Fruit fly (Drosophila melanogaster): Measurements from ENCODE around the gene CG12224.

CG12224 gene

DNA sequence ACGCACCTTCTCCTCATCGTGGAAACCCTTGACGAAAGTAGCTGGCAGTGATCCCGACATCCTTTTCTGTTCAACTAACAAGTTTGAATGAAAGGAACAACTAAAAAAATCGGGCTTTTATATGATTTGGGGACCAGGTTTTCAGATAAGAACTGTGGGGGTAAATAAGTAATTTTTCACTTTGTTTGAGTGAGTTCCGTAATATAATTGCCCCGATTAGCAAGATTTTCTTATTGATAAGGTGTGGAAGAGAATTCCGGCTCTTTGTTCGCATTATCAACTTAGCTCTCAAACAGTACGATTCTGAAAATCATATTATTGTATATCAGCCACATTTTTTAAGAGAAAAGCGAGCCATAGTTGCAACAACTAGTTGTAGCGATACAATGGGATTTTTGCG, at the start of gene CG12224:
Gene CG12224, minus strand, starts transcription at position 101 of the 400 bp plus-strand sequence.
- no peak for TF ChIP-seq CG8478 (optimal IDR thresholded peaks at IDR 0.05)
- no peak for TF ChIP-seq CTCF (optimal IDR thresholded peaks at IDR 0.05)

DNA sequence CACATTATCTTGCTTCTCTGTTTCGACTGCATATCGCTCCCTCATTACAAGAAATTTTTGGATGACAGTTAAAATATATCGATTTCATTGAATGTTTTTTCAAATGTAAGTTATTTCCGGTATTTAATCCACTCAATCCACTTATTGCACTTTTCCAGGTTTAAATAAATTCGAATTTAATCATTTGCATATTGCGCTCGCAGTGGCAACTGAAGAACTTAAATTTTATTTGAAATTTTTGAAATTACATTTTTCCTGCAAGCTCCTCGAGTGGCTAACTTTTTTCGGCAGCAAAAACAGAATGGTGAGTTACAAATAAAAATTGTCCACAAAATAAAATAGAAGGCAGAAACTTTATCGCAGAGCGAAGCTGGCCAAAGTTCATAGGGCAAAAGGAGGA, 49.8 kb upstream of the CG12224 start, which contains the start of the genes CG31358, CG42504 and CG42505:
Gene CG31358, minus strand, starts transcription at position 101 of the 400 bp plus-strand sequence.
Gene CG42504, minus strand, starts transcription at position 101 of the 400 bp plus-strand sequence.
Gene CG42505, minus strand, starts transcription at position 101 of the 400 bp plus-strand sequence.
- TF ChIP-seq CG8478 (optimal IDR thresholded peaks at IDR 0.05) (no peak), CTCF (optimal IDR thresholded peaks at IDR 0.05) (no peak)

DNA sequence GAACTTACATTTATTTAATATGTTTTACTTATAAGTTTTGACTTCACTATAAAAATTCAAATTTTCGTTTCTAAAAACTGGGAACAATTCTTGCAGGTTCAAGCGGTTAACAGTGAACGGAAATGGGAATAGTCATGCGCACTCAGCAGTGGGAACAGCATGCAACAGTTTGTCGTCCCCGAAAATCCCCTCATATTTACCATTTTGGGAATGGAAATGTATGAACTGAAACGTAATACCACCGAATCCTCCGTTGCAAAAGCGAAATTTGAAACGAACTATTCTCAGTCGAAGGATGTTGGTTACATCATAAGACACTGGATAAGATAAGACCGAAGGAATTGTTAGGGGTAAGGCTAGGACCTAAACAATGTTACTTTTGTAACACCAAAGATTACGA, 39.1 kb upstream of the CG12224 start:
- TF ChIP-seq CTCF (optimal IDR thresholded peaks at IDR 0.05) (no peak), CG8478 (optimal IDR thresholded peaks at IDR 0.05) (no peak)

DNA sequence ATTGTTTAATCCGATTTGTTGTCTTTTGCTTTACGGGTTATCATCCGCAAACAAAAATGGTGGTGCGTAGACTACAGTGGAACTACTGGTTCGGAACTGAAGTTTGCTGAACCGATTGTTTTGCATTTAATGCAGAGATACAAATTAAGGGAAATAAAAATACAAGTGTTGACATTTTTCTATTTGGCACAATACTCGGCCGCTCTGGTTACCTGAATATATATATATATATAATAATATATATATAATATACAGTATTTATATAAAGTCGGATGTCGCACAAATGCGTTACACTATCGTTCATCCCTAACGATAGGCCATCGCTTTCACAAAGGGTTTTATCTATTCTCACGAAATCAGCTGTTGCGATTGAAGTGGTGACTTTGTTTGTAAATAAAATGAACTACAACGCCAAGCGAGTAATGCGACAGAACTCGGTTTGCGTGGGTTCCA, 35.0 kb upstream of the CG12224 start, which contains the start of the genes DCAF12 and Spt3:
Gene DCAF12, minus strand, starts transcription at position 204 of the 453 bp plus-strand sequence.
Gene Spt3, plus strand, starts transcription at position 329 of the 453 bp plus-strand sequence.
- TF ChIP-seq CTCF (optimal IDR thresholded peaks at IDR 0.05) (no peak), CG8478 (optimal IDR thresholded peaks at IDR 0.05) (no peak)

DNA sequence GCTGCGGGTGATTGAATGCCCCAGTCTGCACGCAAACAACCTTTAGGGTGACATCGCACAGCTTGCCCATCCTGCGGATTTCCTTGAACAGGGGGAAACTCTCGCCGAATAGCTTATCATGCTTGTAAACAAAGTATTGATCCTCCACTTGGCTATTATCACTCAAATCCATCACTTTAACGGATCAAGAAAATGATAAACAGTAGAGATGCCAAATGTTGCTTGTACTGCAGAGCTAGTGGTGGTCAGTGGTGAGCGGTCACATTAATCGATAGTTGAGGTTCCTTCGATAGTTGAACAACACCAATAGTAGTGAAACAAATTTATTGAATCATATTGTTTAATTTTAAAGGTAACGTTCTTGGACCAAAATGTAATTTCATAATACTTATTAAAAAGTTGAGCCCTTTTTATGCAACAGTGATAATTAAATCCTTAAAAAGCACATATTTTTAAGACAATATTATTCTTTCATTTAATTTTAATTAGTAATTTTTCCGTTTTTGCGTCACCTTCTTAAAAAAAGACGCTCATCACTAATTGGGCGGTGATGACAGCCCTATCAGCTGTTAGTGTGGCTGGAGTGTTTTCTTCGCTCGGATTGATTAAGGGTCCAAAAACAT, 28.5 kb upstream of the CG12224 start, which contains the start of the genes KLHL18 and GCC185:
Gene KLHL18, minus strand, starts transcription at position 233 of the 623 bp plus-strand sequence.
Gene GCC185, plus strand, starts transcription at position 571 of the 623 bp plus-strand sequence.
- TF ChIP-seq CTCF (optimal IDR thresholded peaks at IDR 0.05) (no peak), CG8478 (optimal IDR thresholded peaks at IDR 0.05) (no peak)

DNA sequence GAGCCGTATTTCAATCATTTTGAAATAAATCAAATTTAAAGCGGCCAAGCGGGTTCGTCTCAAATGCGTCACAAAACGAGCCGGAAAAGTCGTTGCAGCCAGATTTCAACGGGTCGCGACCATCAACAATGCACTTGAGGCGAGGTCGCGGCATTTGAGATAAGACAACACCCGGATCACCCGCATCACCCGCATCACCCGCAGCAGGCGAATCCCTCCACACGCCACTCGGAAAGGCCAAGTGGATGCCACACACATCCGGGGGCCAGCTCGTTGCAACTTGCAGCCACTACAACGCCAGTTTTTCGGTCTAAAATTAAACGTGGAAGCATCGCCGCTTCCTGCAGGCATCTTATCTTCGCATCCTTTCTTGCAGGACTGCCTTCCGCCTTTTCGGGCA, 24.6 kb upstream of the CG12224 start:
- TF ChIP-seq CG8478 (optimal IDR thresholded peaks at IDR 0.05), result no peak
- TF ChIP-seq CTCF (optimal IDR thresholded peaks at IDR 0.05), result no peak

DNA sequence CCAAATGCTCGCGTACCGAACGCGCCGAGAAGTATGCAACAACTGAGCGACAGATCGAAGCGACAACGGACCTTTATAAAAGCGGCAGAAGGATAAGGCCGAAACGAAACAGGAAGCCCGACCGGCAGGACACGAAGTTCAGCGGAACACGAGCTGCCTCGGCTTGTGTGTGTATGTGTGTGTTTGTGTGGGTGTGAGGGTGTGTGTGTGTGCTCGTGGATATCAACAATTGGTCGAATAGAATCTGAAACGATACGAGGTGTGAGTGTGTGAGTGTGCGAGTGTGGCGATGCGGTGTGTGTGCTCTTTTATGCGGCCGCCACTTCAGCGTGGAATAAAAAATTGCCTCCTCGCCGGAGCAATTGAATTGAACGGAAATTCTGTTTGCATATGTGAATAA, 23.6 kb upstream of the CG12224 start, which contains the start of gene Tk:
Gene Tk, minus strand, starts transcription at position 57 of the 400 bp plus-strand sequence.
- TF ChIP-seq CG8478 (optimal IDR thresholded peaks at IDR 0.05), result no peak
- TF ChIP-seq CTCF (optimal IDR thresholded peaks at IDR 0.05), result no peak

DNA sequence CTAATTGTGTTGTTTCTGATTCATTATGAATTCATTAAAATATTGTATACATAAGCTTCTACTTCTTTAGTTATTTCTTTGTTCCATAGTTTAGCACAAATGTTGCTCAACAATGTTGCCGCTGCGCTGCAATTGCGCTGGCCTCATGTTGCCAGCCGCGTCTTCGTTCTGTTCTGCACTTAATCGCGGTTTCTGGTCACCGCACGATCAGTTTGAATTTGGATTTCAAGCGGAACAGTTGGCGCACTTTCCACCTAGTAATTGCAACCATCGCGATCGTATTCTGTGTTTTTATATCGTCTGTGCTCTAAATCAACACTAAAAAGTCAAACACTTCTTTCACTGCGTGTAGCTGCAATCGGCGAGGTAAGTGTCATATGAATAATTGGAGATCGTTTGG, 17.2 kb upstream of the CG12224 start, which contains the start of gene Ect3:
Gene Ect3, plus strand, starts transcription at position 205 of the 400 bp plus-strand sequence.
- no peak for TF ChIP-seq CG8478 (optimal IDR thresholded peaks at IDR 0.05)
- no peak for TF ChIP-seq CTCF (optimal IDR thresholded peaks at IDR 0.05)

DNA sequence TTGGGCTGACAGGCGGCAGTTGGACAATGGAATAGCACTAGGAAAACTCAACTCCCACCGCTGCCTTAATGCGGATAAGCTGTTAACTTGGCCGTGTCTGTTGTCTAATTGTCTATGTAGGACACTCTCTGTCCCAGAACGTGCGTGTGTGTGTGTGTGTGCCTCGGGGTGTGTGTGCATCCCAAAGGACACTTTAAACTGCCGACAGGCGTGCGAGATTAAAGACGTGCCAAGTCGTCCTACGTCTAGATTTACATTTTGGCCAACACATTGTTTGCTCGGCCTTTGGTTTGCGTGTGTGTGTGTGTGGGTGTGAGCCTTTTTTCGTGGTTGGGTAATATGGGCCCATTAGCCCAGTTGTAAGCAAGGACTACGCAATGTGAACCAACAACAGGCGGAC, 16.3 kb upstream of the CG12224 start:
- TF ChIP-seq CTCF (optimal IDR thresholded peaks at IDR 0.05), result no peak
- no peak for TF ChIP-seq CG8478 (optimal IDR thresholded peaks at IDR 0.05)

DNA sequence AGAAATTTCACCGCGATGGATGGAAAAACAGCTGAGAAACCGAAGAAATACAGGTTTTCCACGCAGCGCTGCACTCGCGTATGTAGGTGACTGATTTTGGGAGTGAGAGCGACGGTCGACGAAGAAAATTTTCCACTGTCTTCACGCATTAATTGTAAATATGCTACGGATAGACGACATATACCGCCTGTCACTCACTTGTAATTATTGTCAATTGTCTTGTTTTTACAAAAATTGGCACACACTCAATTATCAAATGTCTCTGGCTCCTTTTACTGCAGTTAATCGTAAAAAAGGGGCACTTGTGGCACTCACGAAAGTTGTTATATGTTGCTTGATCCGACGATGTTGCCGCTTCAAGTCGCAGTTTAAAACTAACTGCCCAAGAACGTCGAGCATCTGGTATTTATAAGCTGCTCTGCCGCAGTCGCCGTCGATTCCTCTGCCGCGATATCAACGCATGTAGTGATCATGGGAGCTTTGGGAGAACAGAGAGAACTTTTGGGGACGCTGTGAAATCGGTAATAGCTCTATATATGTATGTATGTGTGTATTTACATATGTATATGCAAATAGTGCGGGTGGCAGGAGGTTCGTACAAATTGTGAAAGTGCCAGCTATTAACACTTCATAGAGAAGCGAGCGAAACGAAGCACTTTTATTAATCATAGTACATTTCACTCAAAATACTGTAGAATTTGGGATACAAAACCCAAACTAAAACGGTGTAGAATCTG, 11.2 kb upstream of the CG12224 start, which contains the start of gene mfas:
Gene mfas, minus strand, starts transcription at position 382 of the 737 bp plus-strand sequence.
- TF ChIP-seq CTCF (optimal IDR thresholded peaks at IDR 0.05), result no peak
- no peak for TF ChIP-seq CG8478 (optimal IDR thresholded peaks at IDR 0.05)

DNA sequence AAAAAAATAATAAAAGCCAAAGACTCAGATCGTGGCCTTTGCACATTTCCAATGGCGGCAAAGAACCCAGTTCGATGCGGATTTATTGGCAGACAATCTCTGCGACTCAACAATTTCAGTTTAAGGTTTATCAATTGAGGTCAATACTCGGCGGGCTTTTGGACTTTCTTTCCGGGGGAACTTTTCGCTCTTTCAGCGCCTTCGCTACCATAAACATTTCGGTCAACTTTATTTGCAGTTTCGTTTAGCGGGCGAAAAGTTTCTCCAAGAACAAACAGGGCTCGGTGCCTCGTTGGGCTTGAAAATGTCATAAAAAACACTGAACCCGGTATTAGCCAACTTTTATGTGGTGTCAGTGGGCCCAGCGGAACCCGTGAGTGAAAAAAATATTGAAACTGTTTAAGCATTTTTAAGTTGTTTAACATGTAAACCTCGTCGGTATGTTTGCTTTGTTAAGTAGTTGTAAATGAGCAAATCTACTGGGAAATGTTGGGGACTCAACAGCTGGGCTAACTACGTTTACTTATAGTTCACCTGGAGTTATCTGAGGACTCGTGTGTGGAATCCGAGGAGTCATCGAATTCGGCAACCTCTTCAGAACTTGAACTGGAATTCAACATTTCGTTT, 9.8 kb upstream of the CG12224 start:
- no peak for TF ChIP-seq CG8478 (optimal IDR thresholded peaks at IDR 0.05)
- no peak for TF ChIP-seq CTCF (optimal IDR thresholded peaks at IDR 0.05)

DNA sequence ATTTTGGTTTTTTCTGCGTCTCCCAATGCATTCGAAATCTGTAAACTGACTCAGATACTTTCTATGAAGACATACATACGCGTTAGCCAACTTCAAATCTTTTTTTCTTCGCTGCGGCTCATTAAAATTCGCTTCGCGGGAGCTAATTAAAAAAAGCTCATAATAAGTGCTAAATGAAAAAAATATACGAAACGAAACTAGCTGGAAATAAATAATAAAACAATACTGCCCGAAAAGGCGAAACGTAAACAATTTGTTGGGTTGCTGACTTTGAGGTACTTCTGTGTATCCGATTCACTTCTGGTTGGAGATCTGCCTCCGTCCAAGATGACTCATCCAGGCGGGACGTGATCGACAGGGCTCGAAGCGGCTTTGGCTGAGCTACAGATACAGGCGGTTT, 8.1 kb upstream of the CG12224 start:
- TF ChIP-seq CG8478 (optimal IDR thresholded peaks at IDR 0.05) (no peak), CTCF (optimal IDR thresholded peaks at IDR 0.05) (no peak)

DNA sequence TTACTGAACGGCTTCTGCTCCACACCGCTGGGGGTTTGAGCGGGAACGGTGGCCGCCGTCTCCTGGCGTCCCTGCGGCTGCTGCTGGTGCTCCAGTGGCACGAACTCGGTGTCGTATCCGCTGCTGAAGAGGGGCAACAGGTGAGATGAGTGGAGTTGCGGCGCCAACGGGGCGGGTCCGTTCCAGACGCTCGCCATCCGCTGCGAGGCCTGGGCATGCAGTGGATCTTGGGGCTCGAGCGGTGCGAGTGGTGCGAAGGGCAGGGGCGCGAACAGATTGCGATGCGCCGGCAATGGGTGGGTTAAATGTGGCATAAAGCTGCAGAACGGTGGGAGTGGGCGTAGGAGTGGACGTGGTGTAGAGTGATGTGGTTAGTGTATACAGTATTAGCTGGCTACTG, 7.3 kb upstream of the CG12224 start:
- TF ChIP-seq CTCF (optimal IDR thresholded peaks at IDR 0.05) (no peak), CG8478 (optimal IDR thresholded peaks at IDR 0.05) (no peak)

DNA sequence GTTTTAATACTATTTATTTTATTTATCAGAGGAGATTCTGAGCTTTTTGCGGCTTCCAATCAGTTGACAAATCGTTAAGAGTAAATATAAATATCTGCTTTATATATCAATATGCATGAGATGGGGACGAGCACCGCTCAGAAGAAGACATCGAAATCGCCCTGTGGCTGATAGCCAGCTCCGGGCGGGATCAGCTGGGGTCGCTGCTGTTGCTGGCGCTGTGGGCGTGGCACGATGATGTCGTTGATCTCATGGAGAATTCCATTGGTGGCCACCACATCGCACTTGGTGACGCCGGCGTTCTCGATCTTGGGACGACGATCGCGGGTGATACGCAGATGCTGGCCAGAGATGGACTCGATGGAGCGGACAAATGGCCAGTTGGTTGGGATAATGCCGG, 3.0 kb upstream of the CG12224 start:
- TF ChIP-seq CTCF (optimal IDR thresholded peaks at IDR 0.05) (no peak), CG8478 (optimal IDR thresholded peaks at IDR 0.05) (no peak)

DNA sequence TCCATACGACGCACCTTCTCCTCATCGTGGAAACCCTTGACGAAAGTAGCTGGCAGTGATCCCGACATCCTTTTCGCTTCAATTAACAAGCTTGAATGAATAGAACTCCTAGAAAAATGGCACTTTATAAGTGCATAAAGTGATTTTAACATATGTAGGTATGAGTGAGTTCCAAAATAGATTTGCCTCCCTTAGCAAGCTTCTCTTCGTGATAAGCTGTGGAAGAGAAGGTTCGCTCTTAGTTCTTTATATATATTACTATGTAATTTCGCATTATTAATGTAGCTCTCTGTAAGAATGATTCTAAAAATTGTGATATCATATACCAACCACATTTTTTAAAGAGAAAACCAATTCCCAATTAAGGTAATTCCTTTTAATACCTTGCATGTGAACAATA, 2.6 kb upstream of the CG12224 start, which contains the start of gene CG3397:
Gene CG3397, minus strand, starts transcription at position 101 of the 400 bp plus-strand sequence.
- TF ChIP-seq CG8478 (optimal IDR thresholded peaks at IDR 0.05), result no peak
